Worm (Caenorhabditis elegans): ENCODE results near the gene ins-20.

DNA sequence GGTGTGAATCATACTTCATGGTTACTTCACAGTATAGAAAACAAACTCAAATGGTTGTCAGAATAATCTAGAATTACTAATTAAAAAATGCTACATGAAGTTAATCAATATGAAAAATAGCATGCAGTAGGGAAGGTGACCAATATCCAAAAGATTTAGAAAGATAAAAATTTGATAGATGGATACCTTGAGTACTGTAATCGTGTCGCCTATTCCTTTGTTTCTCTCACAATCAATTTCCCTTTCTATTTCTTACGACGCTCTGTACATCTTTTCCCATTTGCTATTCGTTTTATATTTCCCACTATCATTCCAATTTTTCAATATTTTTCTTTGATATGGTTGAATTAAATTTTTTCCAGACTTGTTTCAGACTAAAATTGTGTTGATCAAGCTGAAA lies 49.3 kb upstream of the ins-20 start, which contains the start of gene B0034.7:
- TF ChIP-seq ama-1 (optimal IDR thresholded peaks at IDR 0.05) (no peak), flt-1 (GFP tag; IDR thresholded peaks at IDR 0.05) (no peak), hmg-4 (GFP tag; optimal IDR thresholded peaks at IDR 0.05) (no peak), hnd-1 (tag; optimal IDR thresholded peaks at IDR 0.05) (no peak), tbx-37 (GFP tag; conservative IDR thresholded peaks at IDR 0.05) (no peak), tra-4 (tag; optimal IDR thresholded peaks at IDR 0.05) (no peak), ets-7 (tag; optimal IDR thresholded peaks at IDR 0.05) (no peak), pes-1 (GFP tag; IDR thresholded peaks at IDR 0.05) (no peak)
